Fruit fly (Drosophila melanogaster) whole organism, embryonic: ENCODE measurements around the gene aop.

Source experiments
- ATbp ChIP-seq: fragments of 200-800 bp; sonication (Bioruptor generic); optimal IDR thresholded peaks from 2 replicates; lab custom pipeline; 2017; ENCODE audit warnings: missing biosample characterization, mild to moderate bottlenecking, missing genetic modification characterization, missing genetic modification reagents
- B-H2 ChIP-seq: fragments of 200-800 bp; sonication (Bioruptor generic); optimal IDR thresholded peaks from 2 replicates; lab custom pipeline; 2018; ENCODE audit warnings: missing biosample characterization, mild to moderate bottlenecking, missing genetic modification characterization
- BtbVII ChIP-seq: fragments of 200-800 bp; sonication (Bioruptor generic); optimal IDR thresholded peaks from 3 replicates; lab custom pipeline; 2017; ENCODE audit warnings: missing biosample characterization, mild to moderate bottlenecking, missing genetic modification characterization
- CG10321 ChIP-seq: fragments of 200-800 bp; sonication (Bioruptor generic); IDR thresholded peaks from 2 replicates; pipeline ENCODE4 v1.3.6; 2022; ENCODE audit warnings: missing biosample characterization, missing genetic modification characterization
- CG10979 ChIP-seq: fragments of 200-800 bp; sonication (Bioruptor generic); optimal IDR thresholded peaks from 2 replicates; lab custom pipeline; 2018; ENCODE audit warnings: missing biosample characterization, mild to moderate bottlenecking, missing genetic modification characterization, moderate library complexity
- CG11398 ChIP-seq: fragments of 200-800 bp; sonication (Bioruptor generic); optimal IDR thresholded peaks from 2 replicates; lab custom pipeline; 2016; ENCODE audit warnings: missing biosample characterization, missing genetic modification characterization
- CG11560 ChIP-seq: fragments of 200-800 bp; sonication (Bioruptor generic); IDR thresholded peaks from 3 replicates; pipeline ENCODE4 v1.3.6; 2022; ENCODE audit warnings: missing biosample characterization, missing genetic modification characterization
- CG13894 ChIP-seq: fragments of 200-800 bp; sonication (Bioruptor generic); optimal IDR thresholded peaks from 3 replicates; lab custom pipeline; 2018; ENCODE audit warnings: missing biosample characterization, mild to moderate bottlenecking, missing genetic modification characterization, moderate library complexity
- CG14441 ChIP-seq: fragments of 200-800 bp; sonication (Bioruptor generic); IDR thresholded peaks from 2 replicates; pipeline ENCODE4 v1.3.6; 2022; ENCODE audit warnings: missing biosample characterization, missing genetic modification characterization
- CG15073 ChIP-seq: fragments of 200-800 bp; sonication (Bioruptor generic); optimal IDR thresholded peaks from 2 replicates; lab custom pipeline; 2016; ENCODE audit warnings: missing biosample characterization, missing genetic modification characterization
- CG16863 ChIP-seq: fragments of 200-800 bp; sonication (Bioruptor generic); optimal IDR thresholded peaks from 3 replicates; lab custom pipeline; 2016; ENCODE audit warnings: missing biosample characterization, missing genetic modification characterization
- CG1832 ChIP-seq: fragments of 200-800 bp; sonication (Bioruptor generic); optimal IDR thresholded peaks from 2 replicates; lab custom pipeline; 2017; ENCODE audit warnings: missing biosample characterization, mild to moderate bottlenecking, missing genetic modification characterization, inconsistent platforms
- CG18476 ChIP-seq: fragments of 200-800 bp; sonication (Bioruptor generic); optimal IDR thresholded peaks from 2 replicates; lab custom pipeline; 2016; ENCODE audit warnings: missing biosample characterization, mild to moderate bottlenecking, missing genetic modification characterization
- CG2120 ChIP-seq: fragments of 200-800 bp; sonication (Bioruptor generic); optimal IDR thresholded peaks from 3 replicates; lab custom pipeline; 2016; ENCODE audit warnings: missing biosample characterization, missing genetic modification characterization
- CG30431 ChIP-seq: fragments of 200-800 bp; sonication (Bioruptor generic); optimal IDR thresholded peaks from 2 replicates; lab custom pipeline; 2017; ENCODE audit warnings: missing biosample characterization, missing genetic modification characterization
- CG3065 ChIP-seq: fragments of 200-800 bp; sonication (Bioruptor generic); optimal IDR thresholded peaks from 2 replicates; lab custom pipeline; 2016; ENCODE audit warnings: missing biosample characterization, missing genetic modification characterization
- CG31441 ChIP-seq: fragments of 200-800 bp; sonication (Bioruptor generic); IDR thresholded peaks from 2 replicates; pipeline ENCODE4 v1.3.6; 2022; ENCODE audit warnings: missing biosample characterization, missing genetic modification characterization
- CG33213 ChIP-seq: fragments of 200-800 bp; sonication (Bioruptor generic); optimal IDR thresholded peaks from 3 replicates; lab custom pipeline; 2016; ENCODE audit warnings: missing biosample characterization, missing genetic modification characterization
- CG4360 ChIP-seq: fragments of 200-800 bp; sonication (Bioruptor generic); IDR thresholded peaks from 2 replicates; pipeline ENCODE4 v1.3.6; 2022; ENCODE audit warnings: missing biosample characterization, missing genetic modification characterization
- CG5180 ChIP-seq: fragments of 200-800 bp; sonication (Bioruptor generic); optimal IDR thresholded peaks from 3 replicates; lab custom pipeline; 2017; ENCODE audit warnings: missing biosample characterization, missing genetic modification characterization, mild to moderate bottlenecking, moderate library complexity, missing genetic modification reagents
- CG6175 ChIP-seq: fragments of 200-800 bp; sonication (Bioruptor generic); IDR thresholded peaks from 3 replicates; pipeline ENCODE4 v1.3.6; 2022; ENCODE audit warnings: missing biosample characterization, missing genetic modification characterization
- CG7928 ChIP-seq: fragments of 200-800 bp; sonication (Bioruptor generic); optimal IDR thresholded peaks from 2 replicates; lab custom pipeline; 2017; ENCODE audit warnings: missing biosample characterization, mild to moderate bottlenecking, missing genetic modification characterization
- CG9817 ChIP-seq: fragments of 200-800 bp; sonication (Bioruptor generic); optimal IDR thresholded peaks from 2 replicates; lab custom pipeline; 2018; ENCODE audit warnings: missing biosample characterization, mild to moderate bottlenecking, missing genetic modification characterization, moderate library complexity
- Chrac-16 ChIP-seq: fragments of 200-800 bp; sonication (Bioruptor generic); optimal IDR thresholded peaks from 3 replicates; lab custom pipeline; 2016; ENCODE audit warnings: missing biosample characterization, missing genetic modification characterization
- CrebB ChIP-seq: fragments of 200-800 bp; sonication (Bioruptor generic); optimal IDR thresholded peaks from 3 replicates; lab custom pipeline; 2018; ENCODE audit warnings: missing biosample characterization, mild to moderate bottlenecking, missing genetic modification characterization
- Dip3 ChIP-seq: fragments of 200-800 bp; sonication (Bioruptor generic); optimal IDR thresholded peaks from 3 replicates; lab custom pipeline; 2016; ENCODE audit warnings: missing biosample characterization, missing genetic modification characterization
- Doc2 ChIP-seq: fragments of 200-800 bp; sonication (Bioruptor generic); IDR thresholded peaks from 2 replicates; pipeline ENCODE4 v1.3.6; 2022; ENCODE audit warnings: missing biosample characterization, missing genetic modification characterization
- E2f2 ChIP-seq: fragments of 200-800 bp; sonication (Bioruptor generic); IDR thresholded peaks from 2 replicates; pipeline ENCODE4 v1.3.6; 2022; ENCODE audit warnings: missing biosample characterization, missing genetic modification characterization
- ERR ChIP-seq: fragments of 200-800 bp; sonication (Bioruptor generic); optimal IDR thresholded peaks from 2 replicates; lab custom pipeline; 2016; ENCODE audit warnings: missing biosample characterization, missing genetic modification characterization
- Fer1 ChIP-seq: fragments of 200-800 bp; sonication (Bioruptor generic); optimal IDR thresholded peaks from 2 replicates; lab custom pipeline; 2017; ENCODE audit warnings: missing biosample characterization, mild to moderate bottlenecking, missing genetic modification characterization
- Hr39 ChIP-seq: fragments of >200 bp; optimal IDR thresholded peaks from 2 replicates; lab custom pipeline; 2017
- Lim3 ChIP-seq: fragments of 200-800 bp; sonication (Bioruptor generic); IDR thresholded peaks from 2 replicates; pipeline ENCODE4 v1.3.6; 2022; ENCODE audit warnings: missing biosample characterization, missing genetic modification characterization
- Lpt ChIP-seq: fragments of >200 bp; optimal IDR thresholded peaks from 2 replicates; lab custom pipeline; 2018; ENCODE audit warnings: missing biosample characterization, missing genetic modification characterization
- Ravus ChIP-seq: fragments of 200-800 bp; sonication (Bioruptor generic); IDR thresholded peaks from 2 replicates; pipeline ENCODE4 v1.3.6; 2022; ENCODE audit warnings: missing biosample characterization, missing genetic modification characterization
- Scr ChIP-seq: fragments of 200-800 bp; sonication (Bioruptor generic); IDR thresholded peaks from 2 replicates; pipeline ENCODE4 v1.3.6; 2022; ENCODE audit warnings: missing biosample characterization, missing genetic modification characterization; ENCODE audit not compliant: partially characterized antibody
- Sin3A ChIP-seq: fragments of >200 bp; optimal IDR thresholded peaks from 2 replicates; lab custom pipeline; 2018
- ase ChIP-seq: fragments of 200-800 bp; sonication (Bioruptor generic); IDR thresholded peaks from 3 replicates; pipeline ENCODE4 v1.3.6; 2022; ENCODE audit warnings: missing biosample characterization, missing genetic modification characterization
- ash1 ChIP-seq: fragments of 200-800 bp; sonication (Bioruptor generic); optimal IDR thresholded peaks from 2 replicates; lab custom pipeline; 2018; ENCODE audit warnings: missing biosample characterization, mild to moderate bottlenecking, missing genetic modification characterization
- br ChIP-seq: fragments of >200 bp; optimal IDR thresholded peaks from 2 replicates; lab custom pipeline; 2017
- cg ChIP-seq: fragments of 200-800 bp; sonication (Bioruptor generic); optimal IDR thresholded peaks from 3 replicates; lab custom pipeline; 2019; ENCODE audit warnings: missing biosample characterization, mild to moderate bottlenecking, missing genetic modification characterization, moderate library complexity
- ftz-f1 ChIP-seq: fragments of 200-800 bp; sonication (Bioruptor generic); optimal IDR thresholded peaks from 2 replicates; lab custom pipeline; 2016; ENCODE audit warnings: missing biosample characterization, missing genetic modification characterization
- grau ChIP-seq: fragments of 200-800 bp; optimal IDR thresholded peaks from 3 replicates; lab custom pipeline; 2019; ENCODE audit warnings: missing biosample characterization, mild to moderate bottlenecking, missing genetic modification characterization, moderate library complexity
- inv ChIP-seq: fragments of 200-800 bp; sonication (Bioruptor generic); IDR thresholded peaks from 2 replicates; pipeline ENCODE4 v1.3.6; 2022; ENCODE audit warnings: missing biosample characterization, missing genetic modification characterization; ENCODE audit not compliant: partially characterized antibody
- prd ChIP-seq, 3 experiments: fragments of >200 bp in 2 of 3; fragments of 200-800 bp in 1 of 3; sonication (Bioruptor generic) in 1 of 3; optimal IDR thresholded peaks in 2 of 3; IDR thresholded peaks in 1 of 3; 2 replicates in 2 of 3; 3 replicates in 1 of 3; pipeline versions ENCODE4 v1.3.6 to Lab custom; 2017 to 2022; ENCODE audit warnings: missing biosample characterization in 1 of 3, missing genetic modification characterization in 1 of 3
- ro ChIP-seq: fragments of 200-800 bp; sonication (Bioruptor generic); IDR thresholded peaks from 2 replicates; pipeline ENCODE4 v1.3.6; 2022; ENCODE audit warnings: missing biosample characterization, missing genetic modification characterization
- sc ChIP-seq, 3 experiments: fragments of >200 bp in 2 of 3; fragments of 200-800 bp in 1 of 3; sonication (Bioruptor generic) in 1 of 3; optimal IDR thresholded peaks; 2 replicates in 2 of 3; 3 replicates in 1 of 3; lab custom pipeline; 2017; ENCODE audit warnings: mild to moderate bottlenecking in 1 of 3, missing biosample characterization in 1 of 3, missing genetic modification characterization in 1 of 3, missing genetic modification reagents in 1 of 3
- sim ChIP-seq: fragments of 200-800 bp; sonication (Bioruptor generic); IDR thresholded peaks from 2 replicates; pipeline ENCODE4 v1.3.6; 2022; ENCODE audit warnings: missing biosample characterization, missing genetic modification characterization
- so ChIP-seq: fragments of 200-800 bp; sonication (Bioruptor generic); IDR thresholded peaks from 3 replicates; pipeline ENCODE4 v1.3.6; 2022; ENCODE audit warnings: missing biosample characterization, missing genetic modification characterization
- unc-4 ChIP-seq: fragments of 200-800 bp; sonication (Bioruptor generic); IDR thresholded peaks from 2 replicates; pipeline ENCODE4 v1.3.6; 2022; ENCODE audit warnings: missing biosample characterization, missing genetic modification characterization; ENCODE audit not compliant: partially characterized antibody
- wdn ChIP-seq: fragments of 200-800 bp; sonication (Bioruptor generic); IDR thresholded peaks from 2 replicates; pipeline ENCODE4 v1.3.6; 2022; ENCODE audit warnings: missing biosample characterization, missing genetic modification characterization

aop gene

DNA sequence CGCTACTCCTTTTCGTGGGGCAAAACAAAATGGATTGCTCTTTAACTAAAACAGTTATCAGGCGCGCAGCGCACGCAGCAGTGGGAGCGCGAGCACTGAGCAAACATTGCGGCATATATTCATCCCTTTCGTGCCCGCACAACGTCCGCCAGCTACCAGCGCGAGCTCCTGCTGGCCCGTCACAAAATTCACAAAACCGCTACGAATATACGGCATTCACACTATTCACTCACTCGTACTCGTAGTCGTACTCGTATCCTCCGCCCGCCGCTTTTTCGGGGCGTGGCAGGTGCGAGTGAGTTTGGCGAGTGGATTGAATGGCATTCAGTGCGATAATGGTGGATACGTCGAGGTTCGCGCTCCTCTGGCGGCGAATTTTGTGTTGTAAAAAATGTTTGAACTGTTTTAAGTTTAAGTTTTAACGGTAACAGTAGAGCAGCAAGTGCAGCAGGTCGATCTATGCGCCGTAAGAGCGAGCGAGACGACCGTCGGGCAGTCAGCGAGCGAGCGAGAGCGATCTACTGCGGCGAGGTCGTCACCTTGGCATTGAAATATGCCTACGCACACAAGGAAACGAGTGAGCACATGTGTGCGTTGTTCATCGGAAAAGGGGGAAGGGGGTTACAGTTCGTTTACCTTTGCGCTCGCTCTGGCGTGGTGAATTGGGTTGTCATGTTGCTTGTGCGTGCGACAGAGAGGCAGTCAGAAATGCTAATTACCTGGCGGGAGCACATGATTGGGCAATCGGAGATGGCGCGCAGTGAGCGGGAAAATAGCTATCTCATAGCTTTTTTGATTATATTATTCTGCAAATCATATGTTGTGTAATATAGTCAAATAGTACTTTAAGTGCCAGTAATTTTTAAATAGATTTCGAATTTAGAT, 18.3 kb upstream of the aop start (continued):
- TF ChIP-seq CG3065 (GFP tag; lab: Kevin White, UChicago) (peak; percentile 99), sc (optimal IDR thresholded peaks at IDR 0.05; lab: Kevin White, UChicago) (no peak), sc (GFP tag; optimal IDR thresholded peaks at IDR 0.05; lab: Kevin White, UChicago) (peak; percentile 49), CG14441 (GFP tag; lab: Robert Waterston, UW) (no peak), ro (no peak), CG1832 (peak; percentile 97), ash1 (GFP tag; lab: Kevin White, UChicago) (peak; percentile 5), Fer1 (GFP tag; lab: Kevin White, UChicago) (peak; percentile 89), wdn (GFP tag; lab: Robert Waterston, UW) (no peak), E2f2 (no peak), CrebB (tag; lab: Kevin White, UChicago) (peak; percentile 76), prd (optimal IDR thresholded peaks at IDR 0.05; lab: Kevin White, UChicago) (no peak), prd (GFP tag; IDR thresholded peaks at IDR 0.05; lab: Robert Waterston, UW) (no peak), CG15073 (GFP tag; lab: Kevin White, UChicago) (no peak), sim (GFP tag; lab: Robert Waterston, UW) (no peak), cg (peak; percentile 98), inv (no peak), so (GFP tag; lab: Robert Waterston, UW) (no peak), grau (tag; lab: Kevin White, UChicago) (peak; percentile 68), CG10979 (peak; percentile 37), Doc2 (GFP tag; lab: Robert Waterston, UW) (no peak), B-H2 (GFP tag; lab: Kevin White, UChicago) (peak; percentile 53), ERR (peak; percentile 81), CG10321 (GFP tag; lab: Robert Waterston, UW) (no peak), CG11398 (no peak), Lpt (peak; percentile 32), CG5180 (GFP tag; lab: Kevin White, UChicago) (peak; percentile 96), CG4360 (GFP tag; lab: Robert Waterston, UW) (no peak), unc-4 (GFP tag; lab: Robert Waterston, UW) (no peak), Scr (no peak), CG2120 (GFP tag; lab: Kevin White, UChicago) (peak; percentile 70), CG30431 (GFP tag; lab: Kevin White, UChicago) (no peak), CG18476 (GFP tag; lab: Kevin White, UChicago) (peak; percentile 15), CG33213 (GFP tag; lab: Kevin White, UChicago) (peak; percentile 63), Hr39 (lab: Kevin White, UChicago) (no peak), Ravus (GFP tag; lab: Robert Waterston, UW) (no peak), BtbVII (GFP tag; lab: Kevin White, UChicago) (peak; percentile 78), ase (GFP tag; lab: Robert Waterston, UW) (no peak), CG16863 (GFP tag; lab: Kevin White, UChicago) (peak; percentile 14), Sin3A (lab: Kevin White, UChicago) (no peak), CG13894 (tag; lab: Kevin White, UChicago) (peak; percentile 93), CG7928 (peak; percentile 4), CG6175 (no peak), CG9817 (tag; lab: Kevin White, UChicago) (peak; percentile 20), br (lab: Kevin White, UChicago) (no peak), Dip3 (GFP tag; lab: Kevin White, UChicago) (peak; percentile 19), ftz-f1 (peak; percentile 100), CG11560 (tag; lab: Robert Waterston, UW) (no peak), Chrac-16 (GFP tag; lab: Kevin White, UChicago) (peak; percentile 37), CG31441 (no peak), ATbp (GFP tag; lab: Kevin White, UChicago) (no peak), Lim3 (GFP tag; lab: Robert Waterston, UW) (no peak)
